Worm (Caenorhabditis elegans): ENCODE results near the gene pgph-3.

DNA sequence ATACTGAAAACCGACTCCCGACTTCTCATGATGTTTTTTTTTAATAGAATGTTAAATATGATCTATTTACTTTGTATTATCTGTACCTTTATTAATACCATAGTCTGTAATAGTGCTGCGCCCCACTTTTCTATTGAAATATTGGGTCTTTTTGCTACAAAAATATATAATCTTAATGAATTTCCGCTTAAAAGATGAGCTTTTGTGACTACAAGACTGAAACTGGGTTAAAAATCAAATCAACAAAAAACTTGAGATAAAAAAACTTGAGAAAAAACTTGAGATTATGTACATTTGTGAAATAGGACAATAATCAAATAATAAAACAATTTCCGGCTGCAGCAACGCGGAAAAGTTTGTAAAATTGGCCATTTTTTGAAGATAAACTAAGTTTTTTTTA is 32.9 kb downstream of the pgph-3 start, which contains the start of gene K09H11.15:
- no peak for TF ChIP-seq ref-1 (GFP tag; conservative IDR thresholded peaks at IDR 0.05)
- TF ChIP-seq klf-2 (GFP tag; conservative IDR thresholded peaks at IDR 0.05), result no peak
- TF ChIP-seq cog-1 (tag; optimal IDR thresholded peaks at IDR 0.05), result no peak
- TF ChIP-seq T22C8.4 (GFP tag; IDR thresholded peaks at IDR 0.05), result no peak
- TF ChIP-seq med-1 (GFP tag; optimal IDR thresholded peaks at IDR 0.05; ENCODE audit: insufficient read depth), result no peak

Measured in whole organism, midembryonic.